Fruit fly (Drosophila melanogaster) whole organism, embryonic: ENCODE results near the gene CG17283.
A peak's percentile ranks its signal among the peaks of the same experiment; 100 is the strongest.

ENCODE experiments used
- Aef1 ChIP-seq: fragments of 200-800 bp; sonication (Bioruptor generic); IDR thresholded peaks from 3 replicates; pipeline ENCODE4 v1.3.6; 2022; ENCODE audit warnings: missing biosample characterization, missing genetic modification characterization
- Antp ChIP-seq: fragments of 200-800 bp; sonication (Bioruptor generic); optimal IDR thresholded peaks from 3 replicates; lab custom pipeline; 2016; ENCODE audit warnings: missing biosample characterization, missing genetic modification characterization
- Blimp-1 ChIP-seq: fragments of 200-800 bp; sonication (Bioruptor generic); optimal IDR thresholded peaks from 3 replicates; lab custom pipeline; 2018; ENCODE audit warnings: missing biosample characterization, missing genetic modification characterization, mild to moderate bottlenecking, moderate library complexity, missing genetic modification reagents
- CG10654 ChIP-seq: fragments of 200-800 bp; sonication (Bioruptor generic); optimal IDR thresholded peaks from 2 replicates; lab custom pipeline; 2016; ENCODE audit warnings: missing biosample characterization, missing genetic modification characterization
- CG12391 ChIP-seq: fragments of 200-800 bp; sonication (Bioruptor generic); optimal IDR thresholded peaks from 3 replicates; lab custom pipeline; 2018; ENCODE audit warnings: missing biosample characterization, mild to moderate bottlenecking, missing genetic modification characterization, moderate library complexity
- CG12659 ChIP-seq: fragments of 200-800 bp; sonication (Bioruptor generic); optimal IDR thresholded peaks from 3 replicates; lab custom pipeline; 2017; ENCODE audit warnings: mild to moderate bottlenecking, missing biosample characterization, missing genetic modification reagents, missing genetic modification characterization
- CG12769 ChIP-seq: fragments of 200-800 bp; sonication (Bioruptor generic); optimal IDR thresholded peaks from 2 replicates; lab custom pipeline; 2019; ENCODE audit warnings: missing biosample characterization, mild to moderate bottlenecking, missing genetic modification characterization, moderate library complexity
- CG14860 ChIP-seq: fragments of 200-800 bp; sonication (Bioruptor generic); IDR thresholded peaks from 3 replicates; pipeline ENCODE4 v1.3.6; 2022; ENCODE audit warnings: missing biosample characterization, missing genetic modification characterization; ENCODE audit not compliant: partially characterized antibody
- CG15696 ChIP-seq: fragments of 200-800 bp; sonication (Bioruptor generic); optimal IDR thresholded peaks from 2 replicates; lab custom pipeline; 2019; ENCODE audit warnings: missing biosample characterization, mild to moderate bottlenecking, missing genetic modification characterization, moderate library complexity
- CG16779 ChIP-seq: fragments of 200-800 bp; sonication (Bioruptor generic); IDR thresholded peaks from 2 replicates; pipeline ENCODE4 v1.3.6; 2022; ENCODE audit warnings: missing biosample characterization, missing genetic modification characterization
- CG17568 ChIP-seq: fragments of 200-800 bp; sonication (Bioruptor generic); optimal IDR thresholded peaks from 2 replicates; lab custom pipeline; 2018; ENCODE audit warnings: missing biosample characterization, mild to moderate bottlenecking, missing genetic modification characterization, moderate library complexity
- CG30403 ChIP-seq: fragments of 200-800 bp; sonication (Bioruptor generic); optimal IDR thresholded peaks from 3 replicates; lab custom pipeline; 2016; ENCODE audit warnings: missing biosample characterization, missing genetic modification characterization
- CG3163 ChIP-seq: fragments of 200-800 bp; sonication (Bioruptor generic); optimal IDR thresholded peaks from 3 replicates; lab custom pipeline; 2016; ENCODE audit warnings: missing biosample characterization, missing genetic modification characterization
- CG34376 ChIP-seq: fragments of 200-800 bp; sonication (Bioruptor generic); optimal IDR thresholded peaks from 2 replicates; lab custom pipeline; 2018; ENCODE audit warnings: missing biosample characterization, mild to moderate bottlenecking, missing genetic modification characterization
- CG3847 ChIP-seq: fragments of 200-800 bp; sonication (Bioruptor generic); IDR thresholded peaks from 2 replicates; pipeline ENCODE4 v1.3.6; 2022; ENCODE audit warnings: missing biosample characterization, missing genetic modification characterization
- CG42726 ChIP-seq: fragments of 200-800 bp; sonication (Bioruptor generic); IDR thresholded peaks from 2 replicates; pipeline ENCODE4 v1.3.6; 2022; ENCODE audit warnings: missing biosample characterization, missing genetic modification characterization; ENCODE audit not compliant: partially characterized antibody
- CG7839 ChIP-seq: fragments of 200-800 bp; sonication (Bioruptor generic); optimal IDR thresholded peaks from 3 replicates; lab custom pipeline; 2018; ENCODE audit warnings: missing biosample characterization, mild to moderate bottlenecking, missing genetic modification characterization, moderate library complexity
- CG7963 ChIP-seq: fragments of 200-800 bp; sonication (Bioruptor generic); IDR thresholded peaks from 3 replicates; pipeline ENCODE4 v1.3.6; 2022; ENCODE audit warnings: missing biosample characterization, missing genetic modification characterization; ENCODE audit not compliant: partially characterized antibody
- CG8388 ChIP-seq: fragments of 200-800 bp; sonication (Bioruptor generic); optimal IDR thresholded peaks from 2 replicates; lab custom pipeline; 2019; ENCODE audit warnings: missing biosample characterization, mild to moderate bottlenecking, missing genetic modification characterization, moderate library complexity
- CG9727 ChIP-seq: fragments of 200-800 bp; sonication (Bioruptor generic); optimal IDR thresholded peaks from 3 replicates; lab custom pipeline; 2017; ENCODE audit warnings: missing biosample characterization, mild to moderate bottlenecking, missing genetic modification characterization
- CG9932 ChIP-seq: fragments of 200-800 bp; sonication (Bioruptor generic); IDR thresholded peaks from 2 replicates; pipeline ENCODE4 v1.3.6; 2022; ENCODE audit warnings: missing biosample characterization, missing genetic modification characterization
- ERR ChIP-seq: fragments of 200-800 bp; sonication (Bioruptor generic); optimal IDR thresholded peaks from 2 replicates; lab custom pipeline; 2016; ENCODE audit warnings: missing biosample characterization, missing genetic modification characterization
- Fer3 ChIP-seq: fragments of 200-800 bp; sonication (Bioruptor generic); optimal IDR thresholded peaks from 2 replicates; lab custom pipeline; 2018; ENCODE audit warnings: missing biosample characterization, mild to moderate bottlenecking, missing genetic modification characterization, moderate library complexity
- H15 ChIP-seq: fragments of 200-800 bp; sonication (Bioruptor generic); IDR thresholded peaks from 3 replicates; pipeline ENCODE4 v1.3.6; 2022; ENCODE audit warnings: missing biosample characterization, missing genetic modification characterization
- Mad ChIP-seq: fragments of 200-800 bp; sonication (Bioruptor generic); optimal IDR thresholded peaks from 2 replicates; lab custom pipeline; 2016; ENCODE audit warnings: missing biosample characterization, missing genetic modification characterization
- NFAT ChIP-seq: fragments of 200-800 bp; sonication (Bioruptor generic); IDR thresholded peaks from 2 replicates; pipeline ENCODE4 v1.3.6; 2022; ENCODE audit warnings: missing biosample characterization, missing genetic modification characterization
- Oli ChIP-seq: fragments of 200-800 bp; sonication (Bioruptor generic); optimal IDR thresholded peaks from 2 replicates; lab custom pipeline; 2018; ENCODE audit warnings: missing biosample characterization, mild to moderate bottlenecking, missing genetic modification characterization, moderate library complexity
- Opbp ChIP-seq: fragments of 200-800 bp; sonication (Bioruptor generic); IDR thresholded peaks from 3 replicates; pipeline ENCODE4 v1.3.6; 2022; ENCODE audit warnings: missing biosample characterization, missing genetic modification characterization; ENCODE audit not compliant: partially characterized antibody
- Rfx ChIP-seq: fragments of 200-800 bp; sonication (Bioruptor generic); IDR thresholded peaks from 2 replicates; pipeline ENCODE4 v1.3.6; 2022; ENCODE audit warnings: missing biosample characterization, missing genetic modification characterization
- Sry-β ChIP-seq: fragments of 200-800 bp; sonication (Bioruptor generic); optimal IDR thresholded peaks from 2 replicates; lab custom pipeline; 2018; ENCODE audit warnings: missing biosample characterization, mild to moderate bottlenecking, missing genetic modification characterization, moderate library complexity
- Tbp ChIP-seq: fragments of >200 bp; optimal IDR thresholded peaks from 2 replicates; lab custom pipeline; 2018; ENCODE audit warnings: missing biosample characterization, missing genetic modification characterization
- Xbp1 ChIP-seq: fragments of 200-800 bp; sonication (Bioruptor generic); optimal IDR thresholded peaks from 3 replicates; lab custom pipeline; 2016; ENCODE audit warnings: missing biosample characterization, mild to moderate bottlenecking, missing genetic modification characterization
- ara ChIP-seq: fragments of 200-800 bp; sonication (Bioruptor generic); IDR thresholded peaks from 2 replicates; pipeline ENCODE4 v1.3.6; 2022; ENCODE audit warnings: missing biosample characterization, missing genetic modification characterization
- ash1 ChIP-seq: fragments of 200-800 bp; sonication (Bioruptor generic); optimal IDR thresholded peaks from 2 replicates; lab custom pipeline; 2018; ENCODE audit warnings: missing biosample characterization, mild to moderate bottlenecking, missing genetic modification characterization
- crp ChIP-seq, 2 experiments: fragments of 200-800 bp; sonication (Bioruptor generic); optimal IDR thresholded peaks; 2 replicates in 1 of 2; 3 replicates in 1 of 2; lab custom pipeline; 2017; ENCODE audit warnings: missing biosample characterization in 2 of 2, missing genetic modification characterization in 2 of 2, mild to moderate bottlenecking in 1 of 2, moderate library complexity in 1 of 2
- fd3F ChIP-seq: fragments of 200-800 bp; sonication (Bioruptor generic); optimal IDR thresholded peaks from 2 replicates; lab custom pipeline; 2018; ENCODE audit warnings: missing biosample characterization, mild to moderate bottlenecking, missing genetic modification characterization, moderate library complexity
- gsb-n ChIP-seq: fragments of 200-800 bp; sonication (Bioruptor generic); optimal IDR thresholded peaks from 3 replicates; lab custom pipeline; 2018; ENCODE audit warnings: missing biosample characterization, mild to moderate bottlenecking, missing genetic modification characterization
- ken ChIP-seq: fragments of 200-800 bp; sonication (Bioruptor generic); IDR thresholded peaks from 3 replicates; pipeline ENCODE4 v1.3.6; 2022; ENCODE audit warnings: missing biosample characterization, missing genetic modification characterization
- klu ChIP-seq: fragments of 200-800 bp; sonication (Bioruptor generic); IDR thresholded peaks from 2 replicates; pipeline ENCODE4 v1.3.6; 2022; ENCODE audit warnings: missing biosample characterization, missing genetic modification characterization
- lab ChIP-seq: fragments of 200-800 bp; sonication (Bioruptor generic); optimal IDR thresholded peaks from 3 replicates; lab custom pipeline; 2017; ENCODE audit warnings: missing biosample characterization, missing genetic modification characterization, mild to moderate bottlenecking, moderate library complexity, missing genetic modification reagents
- lbe ChIP-seq: fragments of 200-800 bp; sonication (Bioruptor generic); optimal IDR thresholded peaks from 2 replicates; lab custom pipeline; 2016; ENCODE audit warnings: missing biosample characterization, mild to moderate bottlenecking, missing genetic modification characterization
- pum ChIP-seq: fragments of 200-800 bp; sonication (Bioruptor generic); optimal IDR thresholded peaks from 2 replicates; lab custom pipeline; 2016; ENCODE audit warnings: missing biosample characterization, missing genetic modification characterization
- ro ChIP-seq: fragments of 200-800 bp; sonication (Bioruptor generic); IDR thresholded peaks from 2 replicates; pipeline ENCODE4 v1.3.6; 2022; ENCODE audit warnings: missing biosample characterization, missing genetic modification characterization
- row ChIP-seq: fragments of 200-800 bp; sonication (Bioruptor generic); IDR thresholded peaks from 3 replicates; pipeline ENCODE4 v1.3.6; 2022; ENCODE audit warnings: missing biosample characterization, missing genetic modification characterization
- salm ChIP-seq: fragments of 200-800 bp; sonication (Bioruptor generic); optimal IDR thresholded peaks from 2 replicates; lab custom pipeline; 2018; ENCODE audit warnings: missing biosample characterization, mild to moderate bottlenecking, missing genetic modification characterization
- slp2 ChIP-seq: fragments of 200-800 bp; sonication (Bioruptor generic); optimal IDR thresholded peaks from 2 replicates; lab custom pipeline; 2016; ENCODE audit warnings: missing biosample characterization, missing genetic modification characterization
- tgo ChIP-seq: fragments of 200-800 bp; sonication (Bioruptor generic); IDR thresholded peaks from 3 replicates; pipeline ENCODE4 v1.3.6; 2022; ENCODE audit warnings: missing biosample characterization, missing genetic modification characterization
- trh ChIP-seq: fragments of 200-800 bp; sonication (Bioruptor generic); optimal IDR thresholded peaks from 2 replicates; lab custom pipeline; 2016; ENCODE audit warnings: missing biosample characterization, missing genetic modification characterization
- vfl ChIP-seq: fragments of 200-800 bp; sonication (Bioruptor generic); optimal IDR thresholded peaks from 2 replicates; lab custom pipeline; 2016; ENCODE audit warnings: missing biosample characterization, missing genetic modification characterization

CG17283 gene

DNA sequence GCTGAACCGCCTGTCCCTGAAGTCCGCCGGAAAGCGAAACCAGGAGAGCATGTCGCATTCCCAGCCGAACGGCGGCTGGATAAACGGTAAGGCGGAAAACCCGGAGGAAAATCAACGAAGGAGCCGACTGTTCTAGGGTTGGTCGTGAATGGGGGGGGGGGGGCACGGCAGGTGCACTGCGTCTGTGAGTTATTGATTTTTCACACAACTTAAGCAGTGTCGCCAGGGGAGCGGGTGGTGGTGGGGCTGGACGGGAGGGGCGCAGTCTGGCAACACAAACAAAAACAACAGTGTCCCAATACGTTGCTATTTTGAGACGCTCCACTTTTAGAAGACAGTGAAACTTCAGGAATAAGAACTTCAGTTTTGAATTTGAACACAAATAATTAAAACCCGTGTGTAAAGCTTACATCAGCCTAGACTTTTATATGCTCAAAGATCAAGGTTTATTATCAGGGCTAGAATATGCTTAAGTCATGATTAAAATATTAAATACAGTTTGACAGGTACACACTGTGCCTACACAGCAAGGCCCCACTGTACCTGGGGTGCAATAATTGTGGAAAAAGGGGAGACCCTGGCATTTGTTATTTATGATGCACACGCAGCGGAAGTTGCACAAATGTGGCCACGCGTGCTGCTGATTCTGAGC is 21.4 kb upstream of the CG17283 start (continued):
- TF ChIP-seq Antp (peak; percentile 55), ro (no peak), slp2 (GFP tag; lab: Kevin White, UChicago) (peak; percentile 12), Mad (GFP tag; lab: Kevin White, UChicago) (no peak), CG9727 (GFP tag; lab: Kevin White, UChicago) (peak; percentile 57), lbe (GFP tag; lab: Kevin White, UChicago) (peak; percentile 57), salm (tag; lab: Kevin White, UChicago) (peak; percentile 61), CG14860 (GFP tag; lab: Robert Waterston, UW) (no peak), CG15696 (tag; lab: Kevin White, UChicago) (peak; percentile 42), CG10654 (peak; percentile 53), ken (peak; percentile 76), CG8388 (GFP tag; lab: Kevin White, UChicago) (peak; percentile 73), CG7839 (tag; lab: Kevin White, UChicago) (peak; percentile 73), Xbp1 (GFP tag; lab: Kevin White, UChicago) (peak; percentile 71), gsb-n (tag; lab: Kevin White, UChicago) (peak; percentile 57), CG42726 (no peak), CG30403 (GFP tag; lab: Kevin White, UChicago) (peak; percentile 65), crp (GFP tag; optimal IDR thresholded peaks at IDR 0.05; lab: Kevin White, UChicago) (no peak), lab (peak; percentile 75), CG34376 (GFP tag; lab: Kevin White, UChicago) (no peak), pum (GFP tag; lab: Kevin White, UChicago) (peak; percentile 38), CG17568 (GFP tag; lab: Kevin White, UChicago) (no peak), CG12659 (GFP tag; lab: Kevin White, UChicago) (peak; percentile 26), ara (GFP tag; lab: Robert Waterston, UW) (peak; percentile 85), Rfx (peak; percentile 43; the same call in 1 of the 2 replicates), CG16779 (GFP tag; lab: Robert Waterston, UW) (0 out of 2 replicates have a peak, but pooled peaks have one; percentile 18), CG3847 (GFP tag; lab: Robert Waterston, UW) (peak; percentile 14; the same call in 1 of the 2 replicates), Fer3 (tag; lab: Kevin White, UChicago) (peak; percentile 65), Opbp (GFP tag; lab: Robert Waterston, UW) (no peak), CG12391 (tag; lab: Kevin White, UChicago) (peak; percentile 65), NFAT (GFP tag; lab: Robert Waterston, UW) (no peak), vfl (GFP tag; lab: Kevin White, UChicago) (no peak), Blimp-1 (GFP tag; lab: Kevin White, UChicago) (peak; percentile 82), trh (no peak), H15 (GFP tag; lab: Robert Waterston, UW) (peak; percentile 76), Aef1 (GFP tag; lab: Robert Waterston, UW) (peak; percentile 57; the same call in 2 of the 3 replicates), CG9932 (peak; percentile 49), Oli (tag; lab: Kevin White, UChicago) (peak; percentile 75), row (GFP tag; lab: Robert Waterston, UW) (peak; percentile 92), CG7963 (GFP tag; lab: Robert Waterston, UW) (no peak), ash1 (no peak), tgo (GFP tag; lab: Robert Waterston, UW) (peak; percentile 68), ERR (GFP tag; lab: Kevin White, UChicago) (no peak), CG3163 (no peak), klu (GFP tag; lab: Robert Waterston, UW) (no peak), Sry-β (GFP tag; lab: Kevin White, UChicago) (no peak), Tbp (GFP tag; lab: Kevin White, UChicago) (no peak), fd3F (GFP tag; lab: Kevin White, UChicago) (peak; percentile 11), CG12769 (tag; lab: Kevin White, UChicago) (peak; percentile 74)
